Worm (Caenorhabditis elegans) whole organism, midembryonic: ENCODE measurements around the gene npr-13.

ENCODE experiments used
- cog-1 ChIP-seq: sonication (generic microtip); optimal IDR thresholded peaks from 2 replicates; lab custom pipeline; 2016; ENCODE audit warnings: missing genetic modification characterization, missing compliant biosample characterization
- flt-1 ChIP-seq: fragments of 200-800 bp; sonication (Bioruptor generic); IDR thresholded peaks from 2 replicates; pipeline ENCODE4 v1.3.6; 2022; ENCODE audit warnings: missing genetic modification characterization, missing compliant biosample characterization

DNA sequence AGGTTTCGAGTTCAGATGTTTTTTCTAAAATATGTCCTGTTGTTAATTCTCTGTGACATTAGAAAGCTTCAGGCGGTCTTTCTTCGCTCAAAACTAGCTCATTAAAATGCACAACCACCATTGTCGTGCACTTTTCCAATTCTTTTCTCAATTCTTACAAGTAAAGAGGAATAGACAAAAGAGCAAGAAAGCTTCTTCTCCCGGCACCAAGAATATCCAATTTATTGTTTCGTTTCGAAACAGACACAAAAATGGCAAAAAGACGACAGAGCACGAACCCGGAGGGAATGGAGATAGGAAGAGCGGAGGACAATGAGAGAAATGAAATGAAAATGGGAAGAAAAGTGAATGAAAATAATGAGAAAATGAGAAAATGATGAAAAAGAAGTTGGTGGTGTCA, 5.8 kb downstream of the npr-13 start:
- TF ChIP-seq flt-1 (GFP tag; lab: Robert Waterston, UW) (no peak), cog-1 (tag; lab: Kevin White, UChicago) (no peak)
